Worm (Caenorhabditis elegans): ENCODE results near the gene adk-1.

Gene adk-1

ce11 chrIV:11159886-11160285 lies 50.7 kb downstream of the adk-1 start, which contains the start of gene mboa-4:
mboa-4 (minus strand) TSS chrIV:11159986.
- TF ChIP-seq ctbp-1 (GFP tag; IDR thresholded peaks at IDR 0.05) (no peak), duxl-1 (tag; optimal IDR thresholded peaks at IDR 0.05; ENCODE audit: poor library complexity) (no peak), lsy-2 (tag; optimal IDR thresholded peaks at IDR 0.05) (no peak), ces-1 (GFP tag; optimal IDR thresholded peaks at IDR 0.05) (no peak)
